Worm (Caenorhabditis elegans) whole organism, L3 larva: ENCODE measurements around the gene fbxa-138.

Experiments used
- R02D3.7 ChIP-seq: fragments of 150-350 bp; optimal IDR thresholded peaks from 2 replicates; lab custom pipeline; 2014; ENCODE audit warnings: missing biosample characterization, missing genetic modification characterization
- ceh-16 ChIP-seq: sonication (generic microtip); optimal IDR thresholded peaks from 2 replicates; lab custom pipeline; 2017; ENCODE audit warnings: missing biosample characterization, missing genetic modification characterization
- ceh-28 ChIP-seq: fragments of 150-350 bp; optimal IDR thresholded peaks from 2 replicates; lab custom pipeline; 2014; ENCODE audit warnings: missing biosample characterization, missing genetic modification reagents, missing genetic modification characterization
- ceh-9 ChIP-seq: sonication (generic microtip); optimal IDR thresholded peaks from 2 replicates; lab custom pipeline; 2018; ENCODE audit warnings: missing biosample characterization, missing genetic modification characterization
- daf-12 ChIP-seq: fragments of 150-350 bp; optimal IDR thresholded peaks from 2 replicates; lab custom pipeline; 2014; ENCODE audit warnings: missing biosample characterization, missing genetic modification reagents, missing genetic modification characterization
- egl-27 ChIP-seq: sonication (generic microtip); optimal IDR thresholded peaks from 4 replicates; lab custom pipeline; 2017; ENCODE audit warnings: missing biosample characterization, missing genetic modification reagents, missing genetic modification characterization
- elt-1 ChIP-seq: fragments of 150-350 bp; optimal IDR thresholded peaks from 2 replicates; lab custom pipeline; 2014; ENCODE audit warnings: missing biosample characterization, missing genetic modification characterization
- elt-2 ChIP-seq: sonication (generic microtip); optimal IDR thresholded peaks from 2 replicates; lab custom pipeline; 2016; ENCODE audit warnings: missing genetic modification reagents, mild to moderate bottlenecking, missing genetic modification characterization, missing compliant biosample characterization
- elt-3 ChIP-seq, 3 experiments: fragments of 150-350 bp in 1 of 3; sonication (generic microtip) in 2 of 3; optimal IDR thresholded peaks; 2 replicates in 2 of 3; 4 replicates in 1 of 3; lab custom pipeline; 2014 to 2017; ENCODE audit warnings: missing biosample characterization in 3 of 3, missing genetic modification characterization in 3 of 3
- eor-1 ChIP-seq, 2 experiments: fragments of 150-350 bp; optimal IDR thresholded peaks; 2 replicates each; lab custom pipeline; 2014 to 2018; ENCODE audit warnings: missing biosample characterization in 2 of 2, missing genetic modification characterization in 2 of 2
- fkh-2 ChIP-seq: fragments of 150-350 bp; optimal IDR thresholded peaks from 2 replicates; lab custom pipeline; 2014; ENCODE audit warnings: missing biosample characterization, missing genetic modification reagents, missing genetic modification characterization
- fos-1 ChIP-seq: fragments of 150-350 bp; optimal IDR thresholded peaks from 2 replicates; lab custom pipeline; 2014; ENCODE audit warnings: missing biosample characterization, missing genetic modification characterization
- lin-15B ChIP-seq: fragments of 150-350 bp; optimal IDR thresholded peaks from 2 replicates; lab custom pipeline; 2014; ENCODE audit warnings: missing biosample characterization, missing genetic modification characterization
- lsy-12 ChIP-seq: sonication (generic microtip); optimal IDR thresholded peaks from 2 replicates; lab custom pipeline; 2016; ENCODE audit warnings: mild to moderate bottlenecking, missing genetic modification characterization, missing compliant biosample characterization
- mdl-1 ChIP-seq: fragments of 150-350 bp; optimal IDR thresholded peaks from 2 replicates; lab custom pipeline; 2014; ENCODE audit warnings: missing biosample characterization, missing genetic modification characterization
- mml-1 ChIP-seq: fragments of 150-350 bp; sonication (generic microtip); optimal IDR thresholded peaks from 3 replicates; lab custom pipeline; 2014; ENCODE audit warnings: missing biosample characterization, missing genetic modification characterization
- nfya-1 ChIP-seq: sonication (generic microtip); optimal IDR thresholded peaks from 2 replicates; lab custom pipeline; 2017; ENCODE audit warnings: missing genetic modification characterization, mild to moderate bottlenecking, missing compliant biosample characterization, antibody characterized with exemption, moderate library complexity; ENCODE audit not compliant: insufficient read depth
- nhr-11 ChIP-seq: fragments of 150-350 bp; optimal IDR thresholded peaks from 2 replicates; lab custom pipeline; 2014; ENCODE audit warnings: missing biosample characterization, missing genetic modification characterization
- nhr-237 ChIP-seq: fragments of 150-350 bp; optimal IDR thresholded peaks from 2 replicates; lab custom pipeline; 2014; ENCODE audit warnings: missing biosample characterization, missing genetic modification characterization
- nhr-25 ChIP-seq: sonication (generic microtip); optimal IDR thresholded peaks from 2 replicates; lab custom pipeline; 2017; ENCODE audit warnings: missing biosample characterization, missing genetic modification characterization
- nhr-77 ChIP-seq: fragments of 150-350 bp; optimal IDR thresholded peaks from 2 replicates; lab custom pipeline; 2014; ENCODE audit warnings: missing biosample characterization, missing genetic modification characterization
- pha-4 ChIP-seq: fragments of 150-350 bp; optimal IDR thresholded peaks from 2 replicates; lab custom pipeline; 2014; ENCODE audit warnings: missing biosample characterization, missing genetic modification reagents, missing genetic modification characterization
- pqm-1 ChIP-seq: fragments of 150-350 bp; optimal IDR thresholded peaks from 2 replicates; lab custom pipeline; 2017; ENCODE audit warnings: missing biosample characterization, missing genetic modification characterization, inconsistent platforms
- sea-2 ChIP-seq: fragments of 150-350 bp; sonication (generic microtip); optimal IDR thresholded peaks from 4 replicates; lab custom pipeline; 2014; ENCODE audit warnings: missing biosample characterization, missing genetic modification reagents, missing genetic modification characterization
- skn-1 ChIP-seq: fragments of 150-350 bp; optimal IDR thresholded peaks from 2 replicates; lab custom pipeline; 2014; ENCODE audit warnings: missing biosample characterization, missing genetic modification characterization
- snpc-4 ChIP-seq: fragments of 150-350 bp; optimal IDR thresholded peaks from 2 replicates; lab custom pipeline; 2014; ENCODE audit warnings: missing biosample characterization, missing genetic modification characterization
- tbx-2 ChIP-seq: sonication (generic microtip); optimal IDR thresholded peaks from 2 replicates; lab custom pipeline; 2016; ENCODE audit warnings: mild to moderate bottlenecking, missing genetic modification characterization, missing compliant biosample characterization
- unc-39 ChIP-seq: sonication (generic microtip); optimal IDR thresholded peaks from 4 replicates; lab custom pipeline; 2017; ENCODE audit warnings: missing biosample characterization, missing genetic modification characterization
- zag-1 ChIP-seq: fragments of 150-350 bp; optimal IDR thresholded peaks from 2 replicates; lab custom pipeline; 2014; ENCODE audit warnings: missing biosample characterization, missing genetic modification characterization
- ztf-11 ChIP-seq: fragments of 150-350 bp; optimal IDR thresholded peaks from 2 replicates; lab custom pipeline; 2014; ENCODE audit warnings: missing biosample characterization, missing genetic modification characterization
- ztf-4 ChIP-seq: fragments of 150-350 bp; optimal IDR thresholded peaks from 2 replicates; lab custom pipeline; 2014; ENCODE audit warnings: missing biosample characterization, missing genetic modification characterization

The fbxa-138 gene

ce11 chrIII:1388274-1389058 is 4.4 kb upstream of the fbxa-138 start, which contains the start of gene pals-20:
Gene pals-20 (minus strand): TSS chrIII:1388324.
- no peak for TF ChIP-seq nhr-237 (tag; lab: Kevin White, UChicago)
- no peak for TF ChIP-seq nhr-11 (tag; lab: Kevin White, UChicago)
- TF ChIP-seq pqm-1 = peak; percentile 16
- TF ChIP-seq lin-15B (tag; lab: Kevin White, UChicago) = no peak
- no peak for TF ChIP-seq ztf-4 (tag; lab: Kevin White, UChicago)
- TF ChIP-seq daf-12 (tag; lab: Kevin White, UChicago) = no peak
- TF ChIP-seq ceh-9 (tag; lab: Kevin White, UChicago) = no peak
- TF ChIP-seq ceh-16 (tag; lab: Kevin White, UChicago) = no peak
- TF ChIP-seq fkh-2 (tag; lab: Kevin White, UChicago) = no peak
- peak; percentile 49 for TF ChIP-seq elt-2
- no peak for TF ChIP-seq fos-1
- TF ChIP-seq zag-1 (tag; lab: Kevin White, UChicago) = no peak

DNA sequence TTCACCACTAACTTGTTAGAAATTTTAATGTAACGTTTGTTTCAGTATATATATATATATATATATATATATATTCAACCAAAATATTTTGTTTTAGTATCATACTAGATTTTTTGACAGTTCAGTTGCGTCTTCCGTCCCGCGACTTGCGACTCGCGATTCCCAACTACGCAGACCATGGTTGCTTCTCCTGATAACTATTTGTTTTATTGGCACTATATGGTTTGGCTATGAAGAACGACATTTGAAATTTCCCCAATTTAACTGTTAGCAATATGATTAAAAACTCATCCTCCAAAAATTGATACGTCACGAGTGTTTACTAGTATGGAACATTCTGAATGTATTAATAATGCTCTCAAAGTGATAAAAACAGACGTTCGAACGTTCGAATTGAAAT is 642 bp upstream of the fbxa-138 start:
- no peak for TF ChIP-seq eor-1 (tag; optimal IDR thresholded peaks at IDR 0.05; lab: Kevin White, UChicago)
- TF ChIP-seq elt-2 = peak; percentile 31

- TF ChIP-seq ceh-16 (tag; lab: Kevin White, UChicago) (no peak), R02D3.7 (tag; lab: Kevin White, UChicago) (no peak), mml-1 (tag; lab: Kevin White, UChicago) (no peak), sea-2 (GFP tag; lab: Kevin White, UChicago) (no peak), skn-1 (no peak), ceh-28 (tag; lab: Kevin White, UChicago) (no peak), snpc-4 (tag; lab: Kevin White, UChicago) (no peak), tbx-2 (tag; lab: Kevin White, UChicago) (no peak), fkh-2 (tag; lab: Kevin White, UChicago) (no peak), unc-39 (tag; lab: Kevin White, UChicago) (no peak), ztf-11 (tag; lab: Kevin White, UChicago) (no peak), pha-4 (tag; lab: Kevin White, UChicago) (no peak)
Measured at ce11 chrIII:1383483-1383882, 569 bp downstream of the fbxa-138 start.

DNA sequence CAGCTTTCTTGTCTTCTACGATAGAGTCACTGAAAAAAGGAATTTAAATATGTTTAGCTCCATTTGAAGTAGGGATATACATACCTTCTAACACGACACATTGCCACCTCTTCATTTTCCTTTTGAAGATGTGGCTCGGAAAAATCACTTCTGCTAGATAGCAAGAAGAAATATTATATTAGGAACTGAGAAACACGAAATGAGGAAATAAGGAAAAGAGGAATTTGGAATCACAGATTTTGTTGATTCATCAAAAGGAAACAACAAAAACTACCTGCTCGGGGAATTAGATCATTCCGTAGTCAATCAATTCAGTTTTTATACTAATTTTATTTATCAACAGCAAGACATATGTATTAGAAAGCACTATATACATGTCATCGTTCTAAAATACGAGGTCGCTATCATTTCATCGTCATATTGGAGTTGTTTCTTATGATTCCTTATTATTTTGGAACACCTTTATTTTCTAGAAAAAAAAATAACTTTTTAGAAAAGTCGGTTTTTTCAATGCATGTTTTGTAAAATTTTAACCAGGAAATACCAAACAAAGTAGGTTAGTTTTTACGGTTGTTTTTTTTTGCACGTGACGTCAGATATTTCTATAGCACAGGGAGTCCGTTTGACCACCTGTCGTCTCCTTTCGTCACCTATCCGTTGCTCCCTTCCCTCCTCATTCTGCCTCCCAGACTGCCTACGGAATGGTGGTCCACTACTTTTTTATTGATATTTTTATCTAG is 3.3 kb downstream of the fbxa-138 start, which contains the start of the genes pals-21 and Y82E9BR.6:
pals-21 (minus strand) TSS at position 101 of the 740 bp plus-strand sequence.
Y82E9BR.6 (plus strand) TSS at position 690 of the 740 bp plus-strand sequence.
- no peak for TF ChIP-seq lsy-12
- TF ChIP-seq zag-1 (tag; lab: Kevin White, UChicago) = no peak
- no peak for TF ChIP-seq nhr-77 (tag; lab: Kevin White, UChicago)
- no peak for TF ChIP-seq elt-1 (tag; lab: Kevin White, UChicago)
- no peak for TF ChIP-seq egl-27 (tag; lab: Kevin White, UChicago)
- TF ChIP-seq mdl-1 (tag; lab: Kevin White, UChicago) = no peak
- no peak for TF ChIP-seq skn-1
- no peak for TF ChIP-seq ceh-28 (tag; lab: Kevin White, UChicago)
- no peak for TF ChIP-seq lin-15B (tag; lab: Kevin White, UChicago)
- TF ChIP-seq pha-4 (tag; lab: Kevin White, UChicago) = no peak
- no peak for TF ChIP-seq eor-1 (tag; optimal IDR thresholded peaks at IDR 0.05; lab: Kevin White, UChicago)
- TF ChIP-seq nfya-1 (tag; lab: Kevin White, UChicago) = no peak
- no peak for TF ChIP-seq unc-39 (tag; lab: Kevin White, UChicago)
- TF ChIP-seq elt-3 (tag; optimal IDR thresholded peaks at IDR 0.05; lab: Kevin White, UChicago) = no peak
- TF ChIP-seq tbx-2 (tag; lab: Kevin White, UChicago) = no peak
- no peak for TF ChIP-seq snpc-4 (tag; lab: Kevin White, UChicago)
- TF ChIP-seq nhr-25 (tag; lab: Kevin White, UChicago) = no peak
- TF ChIP-seq nhr-11 (tag; lab: Kevin White, UChicago) = no peak
